Worm (Caenorhabditis elegans) whole organism, L1 larva: ENCODE results near the gene par-2.
A peak's percentile ranks its signal among the peaks of the same experiment; 100 is the strongest.
"Not testable (repeated sequence)": the region's sequence is repeated elsewhere in the genome, so short reads cannot be mapped to it uniquely, and the experiment has no call there.

Experiments
- Y116A8C.19 ChIP-seq: sonication (generic microtip); optimal IDR thresholded peaks from 2 replicates; lab custom pipeline; 2016; ENCODE audit warnings: missing compliant biosample characterization, missing genetic modification characterization, borderline replicate concordance
- aly-2 ChIP-seq: fragments of 150-350 bp; optimal IDR thresholded peaks from 2 replicates; lab custom pipeline; 2014; ENCODE audit warnings: missing biosample characterization, missing genetic modification characterization
- ama-1 ChIP-seq: fragments of 150-350 bp; optimal IDR thresholded peaks from 2 replicates; lab custom pipeline; 2014
- blmp-1 ChIP-seq: fragments of 150-350 bp; optimal IDR thresholded peaks from 2 replicates; lab custom pipeline; 2014; ENCODE audit warnings: missing biosample characterization, missing genetic modification characterization
- ceh-88 ChIP-seq: fragments of 200-800 bp; sonication (Bioruptor generic); IDR thresholded peaks from 2 replicates; pipeline ENCODE4 v1.3.6; 2022; ENCODE audit warnings: missing genetic modification characterization, missing compliant biosample characterization
- ces-1 ChIP-seq: fragments of 150-350 bp; optimal IDR thresholded peaks from 2 replicates; lab custom pipeline; 2014; ENCODE audit warnings: missing biosample characterization, missing genetic modification reagents, missing genetic modification characterization
- dsc-1 ChIP-seq: sonication (generic microtip); optimal IDR thresholded peaks from 2 replicates; lab custom pipeline; 2016; ENCODE audit warnings: mild to moderate bottlenecking, missing genetic modification characterization, missing compliant biosample characterization
- efl-1 ChIP-seq, 4 experiments: fragments of 150-350 bp; optimal IDR thresholded peaks in 3 of 4; peaks in 1 of 4; 1 replicate in 1 of 4; 2 replicates in 3 of 4; lab custom pipeline; 2014; ENCODE audit warnings: missing biosample characterization in 2 of 4, missing genetic modification characterization in 2 of 4, missing genetic modification reagents in 2 of 4
- efl-3 ChIP-seq: fragments of 200-800 bp; sonication (Bioruptor generic); optimal IDR thresholded peaks from 2 replicates; lab custom pipeline; 2018; ENCODE audit warnings: mild to moderate bottlenecking, missing genetic modification characterization, missing compliant biosample characterization
- egl-13 ChIP-seq: sonication (generic microtip); optimal IDR thresholded peaks from 2 replicates; lab custom pipeline; 2016; ENCODE audit warnings: missing genotype, missing genetic modification reagents, missing genetic modification characterization, missing compliant biosample characterization
- elt-2 ChIP-seq: sonication (generic microtip); optimal IDR thresholded peaks from 2 replicates; lab custom pipeline; 2016; ENCODE audit warnings: missing genetic modification characterization, mild to moderate bottlenecking, inconsistent platforms, missing compliant biosample characterization, missing genetic modification reagents
- ets-5 ChIP-seq: fragments of 200-800 bp; sonication (Bioruptor generic); IDR thresholded peaks from 2 replicates; pipeline ENCODE4 v1.3.6; 2022; ENCODE audit warnings: missing genetic modification characterization, missing compliant biosample characterization
- fkh-10 ChIP-seq: sonication (generic microtip); optimal IDR thresholded peaks from 2 replicates; lab custom pipeline; 2017; ENCODE audit warnings: missing biosample characterization, missing genetic modification reagents, missing genetic modification characterization
- fkh-8 ChIP-seq: sonication (generic microtip); optimal IDR thresholded peaks from 2 replicates; lab custom pipeline; 2016; ENCODE audit warnings: mild to moderate bottlenecking, missing genetic modification characterization, missing compliant biosample characterization
- fos-1 ChIP-seq: fragments of 150-350 bp; optimal IDR thresholded peaks from 2 replicates; lab custom pipeline; 2014; ENCODE audit warnings: missing biosample characterization, missing genetic modification characterization
- hlh-17 ChIP-seq: fragments of 200-800 bp; sonication (Bioruptor generic); optimal IDR thresholded peaks from 2 replicates; lab custom pipeline; 2018; ENCODE audit warnings: missing genetic modification characterization, mild to moderate bottlenecking, missing compliant biosample characterization, moderate library complexity, borderline replicate concordance
- hlh-4 ChIP-seq: sonication (generic microtip); optimal IDR thresholded peaks from 2 replicates; lab custom pipeline; 2016; ENCODE audit warnings: mild to moderate bottlenecking, missing genetic modification characterization, missing compliant biosample characterization
- lin-13 ChIP-seq: fragments of 150-350 bp; optimal IDR thresholded peaks from 2 replicates; lab custom pipeline; 2014; ENCODE audit warnings: missing biosample characterization, missing genetic modification reagents, missing genetic modification characterization
- lin-14 ChIP-seq: fragments of 200-800 bp; sonication (Bioruptor generic); optimal IDR thresholded peaks from 2 replicates; lab custom pipeline; 2018; ENCODE audit warnings: mild to moderate bottlenecking, missing genetic modification characterization, moderate library complexity, missing compliant biosample characterization
- lin-15B ChIP-seq: fragments of 150-350 bp; sonication (generic microtip); optimal IDR thresholded peaks from 3 replicates; lab custom pipeline; 2014; ENCODE audit warnings: missing biosample characterization, missing genetic modification characterization
- lin-35 ChIP-seq, 2 experiments: fragments of 150-350 bp; optimal IDR thresholded peaks; 2 replicates each; lab custom pipeline; 2014; ENCODE audit warnings: missing biosample characterization in 2 of 2, missing genetic modification characterization in 2 of 2, missing genetic modification reagents in 2 of 2
- lsy-2 ChIP-seq, 2 experiments: fragments of 150-350 bp; optimal IDR thresholded peaks; 2 replicates each; lab custom pipeline; 2014; ENCODE audit warnings: missing biosample characterization in 2 of 2, missing genetic modification characterization in 2 of 2
- nhr-11 ChIP-seq: fragments of 150-350 bp; optimal IDR thresholded peaks from 2 replicates; lab custom pipeline; 2014; ENCODE audit warnings: missing biosample characterization, missing genetic modification characterization
- nhr-20 ChIP-seq: sonication (generic microtip); optimal IDR thresholded peaks from 2 replicates; lab custom pipeline; 2016; ENCODE audit warnings: mild to moderate bottlenecking, missing genetic modification characterization, missing compliant biosample characterization
- nhr-28 ChIP-seq: fragments of 150-350 bp; optimal IDR thresholded peaks from 2 replicates; lab custom pipeline; 2014; ENCODE audit warnings: missing biosample characterization, missing genetic modification characterization
- nhr-47 ChIP-seq: sonication (generic microtip); optimal IDR thresholded peaks from 2 replicates; lab custom pipeline; 2016; ENCODE audit warnings: mild to moderate bottlenecking, missing genetic modification characterization, moderate library complexity, missing compliant biosample characterization
- nhr-71 ChIP-seq: sonication (generic microtip); optimal IDR thresholded peaks from 2 replicates; lab custom pipeline; 2016; ENCODE audit warnings: mild to moderate bottlenecking, missing genetic modification characterization, moderate library complexity, missing compliant biosample characterization
- nhr-76 ChIP-seq: sonication (generic microtip); optimal IDR thresholded peaks from 2 replicates; lab custom pipeline; 2017; ENCODE audit warnings: missing biosample characterization, missing genetic modification characterization
- nhr-77 ChIP-seq: fragments of 150-350 bp; optimal IDR thresholded peaks from 2 replicates; lab custom pipeline; 2014; ENCODE audit warnings: missing biosample characterization, missing genetic modification characterization
- nhr-84 ChIP-seq: sonication (generic microtip); optimal IDR thresholded peaks from 2 replicates; lab custom pipeline; 2017; ENCODE audit warnings: missing biosample characterization, missing genetic modification characterization
- nhr-85 ChIP-seq: sonication (generic microtip); peaks from one replicate; lab custom pipeline; 2016; ENCODE audit warnings: missing genetic modification characterization, inconsistent platforms, missing compliant biosample characterization
- nhr-90 ChIP-seq: sonication (generic microtip); optimal IDR thresholded peaks from 2 replicates; lab custom pipeline; 2016; ENCODE audit warnings: mild to moderate bottlenecking, missing genetic modification characterization, missing compliant biosample characterization; ENCODE audit not compliant: poor library complexity
- pag-3 ChIP-seq: sonication (generic microtip); optimal IDR thresholded peaks from 2 replicates; lab custom pipeline; 2017; ENCODE audit warnings: missing genetic modification characterization, mild to moderate bottlenecking, missing compliant biosample characterization, antibody characterized with exemption, borderline replicate concordance; ENCODE audit not compliant: insufficient read depth
- pqm-1 ChIP-seq: sonication (generic microtip); optimal IDR thresholded peaks from 3 replicates; lab custom pipeline; 2017; ENCODE audit warnings: missing biosample characterization, missing genetic modification characterization
- rnt-1 ChIP-seq: sonication (generic microtip); optimal IDR thresholded peaks from 2 replicates; lab custom pipeline; 2016; ENCODE audit warnings: mild to moderate bottlenecking, missing genetic modification characterization, moderate library complexity, missing compliant biosample characterization
- skn-1 ChIP-seq: fragments of 150-350 bp; optimal IDR thresholded peaks from 2 replicates; lab custom pipeline; 2014; ENCODE audit warnings: missing biosample characterization, missing genetic modification characterization
- snpc-4 ChIP-seq: fragments of 150-350 bp; optimal IDR thresholded peaks from 2 replicates; lab custom pipeline; 2014; ENCODE audit warnings: missing biosample characterization, missing genetic modification characterization
- snu-23 ChIP-seq: sonication (generic microtip); optimal IDR thresholded peaks from 2 replicates; lab custom pipeline; 2016; ENCODE audit warnings: missing genetic modification characterization, missing compliant biosample characterization
- sox-4 ChIP-seq: sonication (generic microtip); optimal IDR thresholded peaks from 2 replicates; lab custom pipeline; 2016; ENCODE audit warnings: missing genetic modification characterization, missing compliant biosample characterization
- sptf-1 ChIP-seq: fragments of 150-350 bp; optimal IDR thresholded peaks from 2 replicates; lab custom pipeline; 2014; ENCODE audit warnings: missing biosample characterization, missing genetic modification characterization
- vab-15 ChIP-seq: sonication (generic microtip); optimal IDR thresholded peaks from 2 replicates; lab custom pipeline; 2017; ENCODE audit warnings: missing genotype, mild to moderate bottlenecking, missing genetic modification characterization, missing compliant biosample characterization
- zag-1 ChIP-seq: fragments of 150-350 bp; optimal IDR thresholded peaks from 2 replicates; lab custom pipeline; 2014; ENCODE audit warnings: missing biosample characterization, missing genetic modification characterization
- ztf-11 ChIP-seq, 2 experiments: sonication (generic microtip); optimal IDR thresholded peaks; 2 replicates each; lab custom pipeline; 2016 to 2017; ENCODE audit warnings: missing genetic modification characterization in 2 of 2, missing biosample characterization in 1 of 2, missing compliant biosample characterization in 1 of 2

Gene par-2

DNA sequence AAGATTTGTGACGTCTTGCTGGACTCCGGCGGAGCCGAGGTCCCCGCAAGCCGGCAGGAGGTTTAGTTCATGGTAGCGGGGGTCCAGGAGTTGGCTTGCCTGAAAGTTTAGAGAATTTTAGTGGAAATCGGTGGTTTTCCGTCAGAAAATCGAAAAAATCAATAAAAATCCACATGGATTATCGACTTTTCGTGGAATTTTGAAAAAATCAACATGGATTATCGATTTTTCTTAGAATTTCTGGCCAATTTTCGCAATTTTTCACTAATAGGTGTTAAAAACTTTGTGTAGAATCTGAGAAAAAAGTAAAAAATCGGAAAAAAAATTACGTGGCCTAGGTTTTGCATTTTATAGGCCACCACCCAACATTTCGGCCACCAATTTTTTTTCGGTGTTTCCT is 22.3 kb upstream of the par-2 start:
- TF ChIP-seq lsy-2 (tag; optimal IDR thresholded peaks at IDR 0.05; lab: Kevin White, UChicago): no peak
- no peak for TF ChIP-seq hlh-4 (tag; lab: Kevin White, UChicago)
- TF ChIP-seq nhr-90 (tag; lab: Kevin White, UChicago): no peak
- no peak for TF ChIP-seq nhr-76 (tag; lab: Kevin White, UChicago)
- TF ChIP-seq nhr-85: no peak
- TF ChIP-seq snu-23 (GFP tag; lab: Kevin White, UChicago): no peak

DNA sequence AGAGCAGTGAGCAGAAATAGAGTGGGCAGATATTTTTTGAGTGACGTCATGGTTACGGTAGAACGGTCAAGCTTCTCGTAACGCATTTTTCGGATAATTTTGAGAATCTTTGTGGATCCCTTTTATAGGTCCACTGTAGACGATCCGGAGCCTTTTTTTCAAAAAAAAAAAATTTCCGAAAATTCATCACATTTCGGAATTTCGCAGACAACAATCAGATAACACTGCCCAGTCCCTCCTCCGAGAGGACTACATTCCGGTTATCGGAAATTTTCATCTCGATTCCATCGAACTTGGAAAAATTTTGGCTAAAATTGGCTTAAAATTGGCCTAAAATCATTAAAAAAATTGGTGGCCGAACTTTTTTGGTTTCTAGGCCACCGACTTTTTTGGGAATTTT is 21.2 kb upstream of the par-2 start, which contains the start of gene BE0003N10.6:
TSS of gene BE0003N10.6 (minus strand) at position 101 of the 400 bp plus-strand sequence.
- TF ChIP-seq lsy-2 (tag; optimal IDR thresholded peaks at IDR 0.05; lab: Kevin White, UChicago) (no peak), efl-1 (optimal IDR thresholded peaks at IDR 0.05; lab: Kevin White, UChicago) (no peak), efl-1 (GFP tag; optimal IDR thresholded peaks at IDR 0.05 in 1 of 2; lab: Kevin White, UChicago) (peak in 1 of 2 experiments; percentile 66)

DNA sequence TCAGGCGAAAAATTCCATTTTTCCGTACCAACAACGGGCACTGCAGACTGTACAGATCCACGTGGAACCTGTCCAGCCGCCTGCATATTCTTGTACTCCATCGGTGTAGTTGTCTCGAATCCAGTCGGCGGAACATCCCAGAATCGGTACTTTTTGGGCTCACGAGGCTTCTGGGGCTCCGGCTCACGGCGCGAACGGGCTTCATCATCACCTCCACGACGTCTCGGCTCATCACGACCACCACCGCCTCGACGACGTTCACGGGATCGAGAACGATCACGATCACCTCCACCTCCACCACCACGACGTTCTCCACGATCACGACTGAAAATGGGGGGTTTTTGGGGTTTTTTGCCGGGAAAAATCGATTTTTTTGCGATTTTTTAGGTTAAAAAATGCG is 7.0 kb upstream of the par-2 start:
- TF ChIP-seq egl-13 (tag; lab: Kevin White, UChicago) (no peak), nhr-84 (no peak), lin-15B (tag; lab: Kevin White, UChicago) (no peak), dsc-1 (tag; lab: Kevin White, UChicago) (no peak), nhr-85 (no peak), fos-1 (tag; lab: Kevin White, UChicago) (no peak), lin-14 (GFP tag; lab: Kevin White, UChicago) (no peak), nhr-20 (tag; lab: Kevin White, UChicago) (no peak), blmp-1 (no peak), sptf-1 (no peak)
- TF ChIP-seq, all 84 proteins: peak for 0

DNA sequence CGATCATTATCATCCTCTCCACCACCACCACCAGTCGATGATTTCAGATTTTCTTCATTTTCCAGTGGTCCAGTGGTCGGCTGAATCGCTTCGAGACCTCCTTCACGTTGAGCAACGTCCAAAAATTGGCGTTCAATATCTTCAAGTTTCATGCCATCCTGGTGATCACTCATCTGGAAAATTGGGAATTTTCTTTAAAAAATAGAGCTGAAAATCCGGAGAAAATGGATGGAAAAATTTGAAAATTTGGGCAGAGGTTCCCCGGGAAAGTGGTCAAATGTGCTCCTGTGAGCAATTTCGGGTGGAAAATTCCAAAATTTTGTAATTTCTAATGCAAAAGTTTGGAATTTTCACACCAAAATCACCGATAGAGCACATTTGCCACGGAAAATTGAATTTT is 4.8 kb upstream of the par-2 start, which contains the start of gene uaf-1:
TSS of gene uaf-1 (minus strand) at position 173 of the 400 bp plus-strand sequence.
- not testable (repeated sequence) for TF ChIP-seq nhr-77 (tag; lab: Kevin White, UChicago); nhr-84; nhr-85

DNA sequence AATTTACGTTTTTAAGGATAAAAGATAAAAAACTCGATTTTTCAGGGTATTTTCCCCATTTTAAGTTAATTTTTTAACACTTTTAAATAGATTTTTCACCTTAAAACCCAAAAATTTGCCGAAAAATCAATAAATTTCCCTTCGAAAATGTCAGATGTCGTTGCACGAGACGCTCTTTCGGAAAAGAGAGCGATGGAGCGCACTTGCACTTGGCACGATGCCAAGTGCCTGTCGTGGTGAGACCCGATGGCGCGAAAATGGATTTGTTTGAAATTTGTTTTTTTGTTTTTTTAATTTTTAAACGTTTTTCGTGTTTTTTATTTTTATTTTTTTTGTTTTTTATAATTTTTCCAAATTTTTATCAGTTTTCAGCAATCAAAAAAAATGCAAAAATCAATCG is 665 bp upstream of the par-2 start, which contains the start of the genes rab-18 and kbp-4:
TSS of gene rab-18 (minus strand) at position 240 of the 400 bp plus-strand sequence.
TSS of gene kbp-4 (plus strand) at position 366 of the 400 bp plus-strand sequence.
- TF ChIP-seq ets-5 (GFP tag; lab: Robert Waterston, UW) (no peak), skn-1 (tag; lab: Kevin White, UChicago) (peak; percentile 97), zag-1 (tag; lab: Kevin White, UChicago) (peak; percentile 69), nhr-76 (tag; lab: Kevin White, UChicago) (no peak), fkh-10 (GFP tag; lab: Kevin White, UChicago) (peak; percentile 60), ceh-88 (GFP tag; lab: Robert Waterston, UW) (peak; percentile 81), ama-1 (lab: Kevin White, UChicago) (peak; percentile 39), nhr-11 (peak; percentile 60), pag-3 (tag; lab: Kevin White, UChicago) (peak; percentile 68), Y116A8C.19 (tag; lab: Kevin White, UChicago) (no peak), lin-13 (peak; percentile 96), nhr-71 (tag; lab: Kevin White, UChicago) (peak; percentile 97), lin-14 (GFP tag; lab: Kevin White, UChicago) (peak; percentile 97), sox-4 (no peak), elt-2 (peak; percentile 75), nhr-47 (tag; lab: Kevin White, UChicago) (peak; percentile 97), nhr-85 (peak; percentile 96), pqm-1 (tag; lab: Kevin White, UChicago) (no peak), fkh-8 (tag; lab: Kevin White, UChicago) (peak; percentile 96), lin-35 (GFP tag; optimal IDR thresholded peaks at IDR 0.05; lab: Kevin White, UChicago) (peak; percentile 97 to 99), vab-15 (tag; lab: Kevin White, UChicago) (peak; percentile 32), snpc-4 (tag; lab: Kevin White, UChicago) (peak; percentile 88), egl-13 (tag; lab: Kevin White, UChicago) (peak; percentile 89), aly-2 (tag; lab: Kevin White, UChicago) (peak; percentile 62), efl-3 (no peak), lin-15B (tag; lab: Kevin White, UChicago) (peak; percentile 98), snu-23 (GFP tag; lab: Kevin White, UChicago) (peak; percentile 98), hlh-17 (no peak), nhr-28 (tag; lab: Kevin White, UChicago) (no peak), nhr-77 (tag; lab: Kevin White, UChicago) (peak; percentile 86), ztf-11 (tag; optimal IDR thresholded peaks at IDR 0.05; lab: Kevin White, UChicago) (peak in 1 of 2 experiments; percentile 69), rnt-1 (tag; lab: Kevin White, UChicago) (peak; percentile 92), lsy-2 (tag; optimal IDR thresholded peaks at IDR 0.05; lab: Kevin White, UChicago) (peak; percentile 96 to 97), ces-1 (GFP tag; lab: Kevin White, UChicago) (no peak)
